Fruit fly (Drosophila melanogaster) whole organism, embryonic: Measurements from ENCODE around the gene yrt.
A peak's percentile ranks its signal among the peaks of the same experiment; 100 is the strongest.

Experiments used
- Ada2b ChIP-seq: fragments of 200-800 bp; sonication (Bioruptor generic); IDR thresholded peaks from 2 replicates; pipeline ENCODE4 v1.3.6; 2022; ENCODE audit warnings: missing biosample characterization, missing genetic modification characterization
- Aef1 ChIP-seq: fragments of 200-800 bp; sonication (Bioruptor generic); IDR thresholded peaks from 3 replicates; pipeline ENCODE4 v1.3.6; 2022; ENCODE audit warnings: missing biosample characterization, missing genetic modification characterization
- Antp ChIP-seq: fragments of 200-800 bp; sonication (Bioruptor generic); optimal IDR thresholded peaks from 3 replicates; lab custom pipeline; 2016; ENCODE audit warnings: missing biosample characterization, missing genetic modification characterization
- Awh ChIP-seq: fragments of 200-800 bp; sonication (Bioruptor generic); IDR thresholded peaks from 2 replicates; pipeline ENCODE4, ENCODE4 v1.3.6; 2022; ENCODE audit warnings: missing biosample characterization, missing genetic modification characterization
- CG10209 ChIP-seq: fragments of 200-800 bp; sonication (Bioruptor generic); optimal IDR thresholded peaks from 3 replicates; lab custom pipeline; 2017; ENCODE audit warnings: missing biosample characterization, mild to moderate bottlenecking, missing genetic modification characterization, missing genetic modification reagents
- CG11247 ChIP-seq: fragments of 200-800 bp; sonication (Bioruptor generic); IDR thresholded peaks from 2 replicates; pipeline ENCODE4 v1.3.6; 2022; ENCODE audit warnings: missing biosample characterization, missing genetic modification characterization
- CG11695 ChIP-seq: fragments of 200-800 bp; sonication (Bioruptor generic); IDR thresholded peaks from 3 replicates; pipeline ENCODE4 v1.3.6; 2022; ENCODE audit warnings: missing biosample characterization, missing genetic modification characterization
- CG12104 ChIP-seq: fragments of 200-800 bp; sonication (Bioruptor generic); optimal IDR thresholded peaks from 3 replicates; lab custom pipeline; 2016; ENCODE audit warnings: missing biosample characterization, missing genetic modification characterization
- CG15073 ChIP-seq: fragments of 200-800 bp; sonication (Bioruptor generic); optimal IDR thresholded peaks from 2 replicates; lab custom pipeline; 2016; ENCODE audit warnings: missing biosample characterization, missing genetic modification characterization
- CG2678 ChIP-seq: fragments of 200-800 bp; sonication (Bioruptor generic); optimal IDR thresholded peaks from 3 replicates; lab custom pipeline; 2019; ENCODE audit warnings: missing biosample characterization, mild to moderate bottlenecking, missing genetic modification characterization, moderate library complexity
- CG30020 ChIP-seq: fragments of 200-800 bp; optimal IDR thresholded peaks from 2 replicates; lab custom pipeline; 2019; ENCODE audit warnings: missing biosample characterization, mild to moderate bottlenecking, missing genetic modification characterization, moderate library complexity
- CG3065 ChIP-seq: fragments of 200-800 bp; sonication (Bioruptor generic); optimal IDR thresholded peaks from 2 replicates; lab custom pipeline; 2016; ENCODE audit warnings: missing biosample characterization, missing genetic modification characterization
- CG31441 ChIP-seq: fragments of 200-800 bp; sonication (Bioruptor generic); IDR thresholded peaks from 2 replicates; pipeline ENCODE4 v1.3.6; 2022; ENCODE audit warnings: missing biosample characterization, missing genetic modification characterization
- CG32532 ChIP-seq: fragments of 200-800 bp; sonication (Bioruptor generic); IDR thresholded peaks from 2 replicates; pipeline ENCODE4 v1.3.6; 2022; ENCODE audit warnings: missing biosample characterization, missing genetic modification characterization
- CG6254 ChIP-seq: fragments of 200-800 bp; sonication (Bioruptor generic); optimal IDR thresholded peaks from 3 replicates; lab custom pipeline; 2017; ENCODE audit warnings: mild to moderate bottlenecking, missing biosample characterization, missing genetic modification reagents, missing genetic modification characterization
- CG6813 ChIP-seq: fragments of 200-800 bp; sonication (Bioruptor generic); optimal IDR thresholded peaks from 2 replicates; lab custom pipeline; 2017; ENCODE audit warnings: missing biosample characterization, missing genetic modification characterization, mild to moderate bottlenecking, moderate library complexity, missing genetic modification reagents
- CG6854 ChIP-seq: fragments of 200-800 bp; sonication (Bioruptor generic); optimal IDR thresholded peaks from 3 replicates; lab custom pipeline; 2017; ENCODE audit warnings: missing biosample characterization, mild to moderate bottlenecking, missing genetic modification characterization
- CG7271 ChIP-seq: fragments of 200-800 bp; sonication (Bioruptor generic); optimal IDR thresholded peaks from 2 replicates; lab custom pipeline; 2018; ENCODE audit warnings: missing biosample characterization, mild to moderate bottlenecking, missing genetic modification characterization, moderate library complexity
- CG9437 ChIP-seq: fragments of 200-800 bp; sonication (Bioruptor generic); optimal IDR thresholded peaks from 2 replicates; lab custom pipeline; 2018; ENCODE audit warnings: missing biosample characterization, mild to moderate bottlenecking, missing genetic modification characterization
- Dll ChIP-seq: fragments of 200-800 bp; sonication (Bioruptor generic); IDR thresholded peaks from 4 replicates; pipeline ENCODE4 v1.3.6; 2022; ENCODE audit warnings: missing biosample characterization, missing genetic modification characterization; ENCODE audit not compliant: partially characterized antibody
- Dref ChIP-seq: fragments of 200-800 bp; sonication (Bioruptor generic); IDR thresholded peaks from 2 replicates; pipeline ENCODE4 v1.3.6; 2022; ENCODE audit warnings: missing biosample characterization, missing genetic modification characterization
- Fer2 ChIP-seq: fragments of 200-800 bp; sonication (Bioruptor generic); optimal IDR thresholded peaks from 2 replicates; lab custom pipeline; 2018; ENCODE audit warnings: missing biosample characterization, mild to moderate bottlenecking, missing genetic modification characterization, moderate library complexity
- HLH3B ChIP-seq: fragments of 200-800 bp; sonication (Bioruptor generic); IDR thresholded peaks from 2 replicates; pipeline ENCODE4 v1.3.6; 2022; ENCODE audit warnings: missing biosample characterization, missing genetic modification characterization
- HmgZ ChIP-seq: fragments of 200-800 bp; sonication (Bioruptor generic); optimal IDR thresholded peaks from 2 replicates; lab custom pipeline; 2018; ENCODE audit warnings: missing biosample characterization, mild to moderate bottlenecking, missing genetic modification characterization
- Lhr ChIP-seq: fragments of 200-800 bp; sonication (Bioruptor generic); optimal IDR thresholded peaks from 3 replicates; lab custom pipeline; 2017; ENCODE audit warnings: mild to moderate bottlenecking, missing biosample characterization, missing genetic modification reagents, missing genetic modification characterization
- NFAT ChIP-seq: fragments of 200-800 bp; sonication (Bioruptor generic); IDR thresholded peaks from 2 replicates; pipeline ENCODE4 v1.3.6; 2022; ENCODE audit warnings: missing biosample characterization, missing genetic modification characterization
- Six4 ChIP-seq: fragments of 200-800 bp; sonication (Bioruptor generic); optimal IDR thresholded peaks from 2 replicates; lab custom pipeline; 2016; ENCODE audit warnings: missing biosample characterization, missing genetic modification characterization
- Sry-β ChIP-seq: fragments of 200-800 bp; sonication (Bioruptor generic); optimal IDR thresholded peaks from 2 replicates; lab custom pipeline; 2018; ENCODE audit warnings: missing biosample characterization, mild to moderate bottlenecking, missing genetic modification characterization, moderate library complexity
- Stat92E ChIP-seq, 3 experiments: fragments of >200 bp in 2 of 3; fragments of 200-800 bp in 1 of 3; sonication (Bioruptor generic) in 1 of 3; optimal IDR thresholded peaks; 2 replicates each; lab custom pipeline; 2017 to 2019; ENCODE audit warnings: missing biosample characterization in 3 of 3, missing genetic modification characterization in 3 of 3, mild to moderate bottlenecking in 1 of 3, moderate library complexity in 1 of 3
- Xrp1 ChIP-seq: fragments of 200-800 bp; sonication (Bioruptor generic); IDR thresholded peaks from 2 replicates; pipeline ENCODE4 v1.3.6; 2022; ENCODE audit warnings: missing biosample characterization, missing genetic modification characterization
- abd-A ChIP-seq: fragments of 200-800 bp; sonication (Bioruptor generic); optimal IDR thresholded peaks from 3 replicates; lab custom pipeline; 2019; ENCODE audit warnings: missing biosample characterization, mild to moderate bottlenecking, missing genetic modification characterization, moderate library complexity
- ase ChIP-seq: fragments of 200-800 bp; sonication (Bioruptor generic); IDR thresholded peaks from 3 replicates; pipeline ENCODE4 v1.3.6; 2022; ENCODE audit warnings: missing biosample characterization, missing genetic modification characterization
- cad ChIP-seq: fragments of >200 bp; optimal IDR thresholded peaks from 2 replicates; lab custom pipeline; 2017; ENCODE audit warnings: missing biosample characterization, missing genetic modification characterization
- dati ChIP-seq: fragments of 200-800 bp; sonication (Bioruptor generic); IDR thresholded peaks from 2 replicates; pipeline ENCODE4 v1.3.6; 2022; ENCODE audit warnings: missing biosample characterization, missing genetic modification characterization
- emc ChIP-seq: fragments of 200-800 bp; sonication (Bioruptor generic); optimal IDR thresholded peaks from 2 replicates; lab custom pipeline; 2016; ENCODE audit warnings: missing biosample characterization, missing genetic modification characterization
- hb ChIP-seq: fragments of 200-800 bp; sonication (Bioruptor generic); IDR thresholded peaks from 3 replicates; pipeline ENCODE4 v1.3.6; 2022; ENCODE audit warnings: missing biosample characterization, missing genetic modification characterization; ENCODE audit not compliant: partially characterized antibody
- her ChIP-seq: fragments of 200-800 bp; sonication (Bioruptor generic); optimal IDR thresholded peaks from 2 replicates; lab custom pipeline; 2016; ENCODE audit warnings: missing biosample characterization, missing genetic modification characterization
- hkb ChIP-seq, 2 experiments: fragments of 200-800 bp in 1 of 2; fragments of >200 bp in 1 of 2; sonication (Bioruptor generic) in 1 of 2; IDR thresholded peaks in 1 of 2; optimal IDR thresholded peaks in 1 of 2; 2 replicates each; pipeline versions ENCODE4 v1.3.6 to Lab custom; 2017 to 2022; ENCODE audit warnings: missing biosample characterization in 1 of 2, missing genetic modification characterization in 1 of 2
- ken ChIP-seq: fragments of 200-800 bp; sonication (Bioruptor generic); IDR thresholded peaks from 3 replicates; pipeline ENCODE4 v1.3.6; 2022; ENCODE audit warnings: missing biosample characterization, missing genetic modification characterization
- lmd ChIP-seq: fragments of 200-800 bp; sonication (Bioruptor generic); IDR thresholded peaks from 2 replicates; pipeline ENCODE4 v1.3.6; 2022; ENCODE audit warnings: missing biosample characterization, missing genetic modification characterization
- lov ChIP-seq, 2 experiments: fragments of 200-800 bp in 1 of 2; fragments of >200 bp in 1 of 2; sonication (Bioruptor generic) in 1 of 2; IDR thresholded peaks in 1 of 2; optimal IDR thresholded peaks in 1 of 2; 2 replicates in 1 of 2; 3 replicates in 1 of 2; pipeline versions ENCODE4 v1.3.6 to Lab custom; 2017 to 2022; ENCODE audit warnings: missing biosample characterization in 1 of 2, missing genetic modification characterization in 1 of 2
- mld ChIP-seq: fragments of 200-800 bp; sonication (Bioruptor generic); IDR thresholded peaks from 3 replicates; pipeline ENCODE4 v1.3.6; 2022; ENCODE audit warnings: missing biosample characterization, missing genetic modification characterization; ENCODE audit not compliant: partially characterized antibody
- otp ChIP-seq: fragments of 200-800 bp; sonication (Bioruptor generic); IDR thresholded peaks from 3 replicates; pipeline ENCODE4, ENCODE4 v1.3.6; 2022; ENCODE audit warnings: missing biosample characterization, missing genetic modification characterization
- pfk ChIP-seq: fragments of 200-800 bp; sonication (Bioruptor generic); optimal IDR thresholded peaks from 2 replicates; lab custom pipeline; 2018; ENCODE audit warnings: missing biosample characterization, mild to moderate bottlenecking, missing genetic modification characterization, moderate library complexity
- pros ChIP-seq: fragments of 200-800 bp; sonication (Bioruptor generic); optimal IDR thresholded peaks from 3 replicates; lab custom pipeline; 2019; ENCODE audit warnings: missing biosample characterization, mild to moderate bottlenecking, missing genetic modification characterization, moderate library complexity
- scrt ChIP-seq: fragments of 200-800 bp; sonication (Bioruptor generic); optimal IDR thresholded peaks from 2 replicates; lab custom pipeline; 2018; ENCODE audit warnings: missing biosample characterization, mild to moderate bottlenecking, missing genetic modification characterization, moderate library complexity
- sens ChIP-seq: fragments of 200-800 bp; sonication (Bioruptor generic); peaks from one replicate; lab custom pipeline; 2016; ENCODE audit warnings: missing biosample characterization, missing genetic modification characterization
- seq ChIP-seq: fragments of 200-800 bp; sonication (Bioruptor generic); IDR thresholded peaks from 2 replicates; pipeline ENCODE4 v1.3.6; 2022; ENCODE audit warnings: missing biosample characterization, missing genetic modification characterization

yrt gene

dm6 chr3R:13434325-13435168, at the start of gene yrt (continued):
- TF ChIP-seq CG15073 (GFP tag; lab: Kevin White, UChicago) (no peak), CG6254 (GFP tag; lab: Kevin White, UChicago) (no peak), Dref (no peak; the same call in 1 of the 2 replicates), CG30020 (tag; lab: Kevin White, UChicago) (peak; percentile 7), Aef1 (GFP tag; lab: Robert Waterston, UW) (no peak), lov (optimal IDR thresholded peaks at IDR 0.05; lab: Kevin White, UChicago) (no peak), lov (GFP tag; IDR thresholded peaks at IDR 0.05; lab: Robert Waterston, UW) (no peak), Xrp1 (no peak), dati (GFP tag; lab: Robert Waterston, UW) (no peak), mld (GFP tag; lab: Robert Waterston, UW) (no peak), otp (no peak), scrt (GFP tag; lab: Kevin White, UChicago) (peak; percentile 11), hb (GFP tag; lab: Robert Waterston, UW) (no peak), pros (GFP tag; lab: Kevin White, UChicago) (no peak), her (GFP tag; lab: Kevin White, UChicago) (no peak), CG7271 (tag; lab: Kevin White, UChicago) (no peak), Awh (GFP tag; lab: Robert Waterston, UW) (no peak), Ada2b (GFP tag; lab: Robert Waterston, UW) (no peak), abd-A (tag; lab: Kevin White, UChicago) (no peak), CG9437 (GFP tag; lab: Kevin White, UChicago) (no peak), CG12104 (GFP tag; lab: Kevin White, UChicago) (no peak), HLH3B (GFP tag; lab: Robert Waterston, UW) (no peak), CG3065 (no peak), Sry-β (GFP tag; lab: Kevin White, UChicago) (peak; percentile 71), cad (GFP tag; lab: Kevin White, UChicago) (no peak), CG11247 (no peak), Fer2 (tag; lab: Kevin White, UChicago) (no peak), NFAT (GFP tag; lab: Robert Waterston, UW) (no peak), CG6813 (GFP tag; lab: Kevin White, UChicago) (no peak), CG11695 (GFP tag; lab: Robert Waterston, UW) (no peak), Six4 (no peak), Stat92E (GFP tag; optimal IDR thresholded peaks at IDR 0.05; lab: Kevin White, UChicago) (peak in 1 of 3 experiments; percentile 43), sens (no peak), CG31441 (GFP tag; lab: Robert Waterston, UW) (no peak), CG10209 (no peak), Antp (no peak), Dll (GFP tag; lab: Robert Waterston, UW) (0 out of 4 replicates have a peak, but pooled peaks have one; percentile 42), CG6854 (GFP tag; lab: Kevin White, UChicago) (no peak), lmd (GFP tag; lab: Robert Waterston, UW) (no peak), CG32532 (GFP tag; lab: Robert Waterston, UW) (no peak), ase (GFP tag; lab: Robert Waterston, UW) (no peak), emc (GFP tag; lab: Kevin White, UChicago) (no peak), CG2678 (tag; lab: Kevin White, UChicago) (no peak), ken (GFP tag; lab: Robert Waterston, UW) (no peak), pfk (GFP tag; lab: Kevin White, UChicago) (no peak), HmgZ (tag; lab: Kevin White, UChicago) (peak; percentile 32), hkb (optimal IDR thresholded peaks at IDR 0.05; lab: Kevin White, UChicago) (no peak), hkb (GFP tag; IDR thresholded peaks at IDR 0.05; lab: Robert Waterston, UW) (no peak), Lhr (GFP tag; lab: Kevin White, UChicago) (peak; percentile 85), seq (GFP tag; lab: Robert Waterston, UW) (no peak)
